Worm (Caenorhabditis elegans) whole organism, mixed stage, embryonic: ENCODE measurements around the gene cpg-7.

Experiments
- bed-3 ChIP-seq: fragments of 200-800 bp; sonication (Bioruptor generic); optimal IDR thresholded peaks from 3 replicates; lab custom pipeline; 2018; ENCODE audit warnings: mild to moderate bottlenecking, missing genetic modification characterization, moderate library complexity, missing compliant biosample characterization
- blmp-1 ChIP-seq: fragments of 150-350 bp; optimal IDR thresholded peaks from 2 replicates; lab custom pipeline; 2014; ENCODE audit warnings: missing biosample characterization, missing genetic modification characterization
- ceh-83 ChIP-seq: fragments of 200-800 bp; sonication (Bioruptor generic); optimal IDR thresholded peaks from 2 replicates; lab custom pipeline; 2018; ENCODE audit warnings: mild to moderate bottlenecking, missing genetic modification characterization, missing compliant biosample characterization
- lin-13 ChIP-seq: fragments of 150-350 bp; optimal IDR thresholded peaks from 2 replicates; lab custom pipeline; 2014; ENCODE audit warnings: missing biosample characterization, missing genetic modification characterization
- mab-5 ChIP-seq: fragments of 150-350 bp; optimal IDR thresholded peaks from 2 replicates; lab custom pipeline; 2014; ENCODE audit warnings: missing biosample characterization, missing genetic modification characterization
- nhr-237 ChIP-seq: fragments of 150-350 bp; optimal IDR thresholded peaks from 2 replicates; lab custom pipeline; 2014; ENCODE audit warnings: missing biosample characterization, missing genetic modification characterization
- nhr-28 ChIP-seq: fragments of 150-350 bp; optimal IDR thresholded peaks from 2 replicates; lab custom pipeline; 2014; ENCODE audit warnings: missing biosample characterization, missing genetic modification characterization
- pha-4 ChIP-seq: fragments of 150-350 bp; optimal IDR thresholded peaks from 2 replicates; lab custom pipeline; 2018; ENCODE audit warnings: missing biosample characterization, missing genetic modification reagents, missing genetic modification characterization
- sem-2 ChIP-seq: fragments of 200-800 bp; sonication (Bioruptor generic); optimal IDR thresholded peaks from 2 replicates; lab custom pipeline; 2018; ENCODE audit warnings: mild to moderate bottlenecking, missing genetic modification characterization, missing compliant biosample characterization
- unc-62 ChIP-seq: fragments of 150-350 bp; optimal IDR thresholded peaks from 2 replicates; lab custom pipeline; 2014; ENCODE audit warnings: missing biosample characterization, missing genetic modification reagents, missing genetic modification characterization
- zip-8 ChIP-seq: fragments of 150-350 bp; optimal IDR thresholded peaks from 2 replicates; lab custom pipeline; 2014; ENCODE audit warnings: missing biosample characterization, missing genetic modification characterization
- ztf-11 ChIP-seq: fragments of 150-350 bp; optimal IDR thresholded peaks from 2 replicates; lab custom pipeline; 2014; ENCODE audit warnings: missing biosample characterization, missing genetic modification characterization

- TF ChIP-seq lin-13 (tag; lab: Kevin White, UChicago): no peak
- no peak for TF ChIP-seq blmp-1
- no peak for TF ChIP-seq nhr-28
- TF ChIP-seq sem-2: no peak
- TF ChIP-seq ceh-83 (GFP tag; lab: Kevin White, UChicago): no peak
- no peak for TF ChIP-seq nhr-237 (tag; lab: Kevin White, UChicago)
- TF ChIP-seq unc-62 (GFP tag; lab: Kevin White, UChicago): no peak
- TF ChIP-seq pha-4 (tag; lab: Kevin White, UChicago): no peak
- no peak for TF ChIP-seq ztf-11 (tag; lab: Kevin White, UChicago)
- TF ChIP-seq mab-5 (tag; lab: Kevin White, UChicago): no peak
- TF ChIP-seq zip-8 (tag; lab: Kevin White, UChicago): no peak
- no peak for TF ChIP-seq bed-3 (GFP tag; lab: Kevin White, UChicago)
These were observed 40.4 kb downstream of the cpg-7 start, which contains the start of gene xrn-1 for ce11 chrII:14068607-14069006.
